Worm (Caenorhabditis elegans): ENCODE results near the gene glb-30.
A peak's percentile ranks its signal among the peaks of the same experiment; 100 is the strongest.

glb-30 gene

DNA sequence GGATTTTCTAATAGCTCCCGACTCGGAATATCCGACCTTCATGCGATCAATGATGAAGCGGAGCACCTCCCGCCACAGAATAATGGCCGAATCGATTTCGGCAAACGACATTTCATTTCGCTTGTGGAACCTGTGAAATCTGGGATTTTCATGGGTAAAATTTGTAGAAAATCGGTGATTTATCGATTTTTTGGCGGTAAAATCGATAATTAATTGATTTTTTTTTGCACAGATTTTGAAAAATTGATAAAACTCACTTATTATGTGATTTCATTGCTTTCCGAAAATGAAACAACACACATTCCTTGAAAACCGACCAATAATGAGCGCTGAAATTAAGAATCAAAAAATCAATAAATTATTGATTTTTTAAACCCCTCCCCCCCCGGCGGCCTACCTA, 1.5 kb downstream of the glb-30 start:
- TF ChIP-seq dve-1 (tag; optimal IDR thresholded peaks at IDR 0.05) (no peak), unc-42 (tag; optimal IDR thresholded peaks at IDR 0.05) (no peak), pqm-1 (tag; optimal IDR thresholded peaks at IDR 0.05) (no peak), nhr-232 (tag; optimal IDR thresholded peaks at IDR 0.05) (no peak), ceh-48 (tag; optimal IDR thresholded peaks at IDR 0.05) (peak; percentile 15), ceh-18 (tag; optimal IDR thresholded peaks at IDR 0.05) (no peak), unc-3 (GFP tag; conservative IDR thresholded peaks at IDR 0.05) (no peak), unc-3 (tag; optimal IDR thresholded peaks at IDR 0.05) (no peak), ceh-22 (tag; optimal IDR thresholded peaks at IDR 0.05) (no peak)

ce11 chrIII:1665799-1666308, 2.6 kb downstream of the glb-30 start, which contains the start of gene Y22D7AR.3:
TSS of gene Y22D7AR.3 (minus strand) at chrIII:1665849.
- TF ChIP-seq C08G9.2 (tag; optimal IDR thresholded peaks at IDR 0.05): no peak
- TF ChIP-seq sox-4 (tag; optimal IDR thresholded peaks at IDR 0.05): no peak
- TF ChIP-seq pros-1 (tag; optimal IDR thresholded peaks at IDR 0.05): no peak
- no peak for TF ChIP-seq ceh-48 (tag; optimal IDR thresholded peaks at IDR 0.05)
- no peak for TF ChIP-seq sdc-2 (tag; optimal IDR thresholded peaks at IDR 0.05)
- no peak for TF ChIP-seq ceh-34 (tag; optimal IDR thresholded peaks at IDR 0.05)
- TF ChIP-seq ceh-45 (GFP tag; IDR thresholded peaks at IDR 0.05): no peak
- TF ChIP-seq lim-6 (tag; optimal IDR thresholded peaks at IDR 0.05): no peak
- TF ChIP-seq unc-55 (GFP tag; optimal IDR thresholded peaks at IDR 0.05): no peak
- TF ChIP-seq pha-4 (tag; optimal IDR thresholded peaks at IDR 0.05): no peak
- TF ChIP-seq Y22D7AL.16 (tag; optimal IDR thresholded peaks at IDR 0.05): no peak
- no peak for TF ChIP-seq K09A11.1 (tag; optimal IDR thresholded peaks at IDR 0.05; ENCODE audit: insufficient read depth)
- no peak for TF ChIP-seq pag-3 (tag; optimal IDR thresholded peaks at IDR 0.05; ENCODE audit: borderline replicate concordance)
- no peak for TF ChIP-seq hlh-15 (tag; optimal IDR thresholded peaks at IDR 0.05)
- no peak for TF ChIP-seq che-1 (tag; optimal IDR thresholded peaks at IDR 0.05)
- no peak for TF ChIP-seq pax-1 (tag; optimal IDR thresholded peaks at IDR 0.05)

DNA sequence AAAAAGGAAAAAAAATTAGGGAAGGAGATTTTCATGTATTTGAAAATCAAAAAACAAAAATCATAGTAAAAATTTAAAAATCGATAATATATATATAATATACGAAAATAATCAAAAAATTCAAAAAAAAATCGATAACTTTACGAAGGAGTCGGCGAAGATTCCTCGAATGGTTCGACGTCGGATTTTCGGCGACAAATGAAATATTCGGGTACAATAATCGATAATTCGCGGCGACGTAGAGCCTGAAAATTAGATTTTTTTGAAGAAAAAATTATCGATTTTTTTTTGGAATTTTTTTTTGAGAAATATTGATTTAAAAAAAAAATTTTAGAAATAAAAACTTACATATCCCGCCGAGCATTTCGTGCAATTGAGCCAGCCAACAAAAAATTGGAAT, 3.0 kb downstream of the glb-30 start:
- TF ChIP-seq K09A11.1 (tag; optimal IDR thresholded peaks at IDR 0.05; ENCODE audit: insufficient read depth): no peak
- no peak for TF ChIP-seq sdc-2 (tag; optimal IDR thresholded peaks at IDR 0.05)
- no peak for TF ChIP-seq ceh-19 (GFP tag; optimal IDR thresholded peaks at IDR 0.05)
- TF ChIP-seq che-1 (tag; optimal IDR thresholded peaks at IDR 0.05): no peak
- TF ChIP-seq C08G9.2 (tag; optimal IDR thresholded peaks at IDR 0.05): no peak

DNA sequence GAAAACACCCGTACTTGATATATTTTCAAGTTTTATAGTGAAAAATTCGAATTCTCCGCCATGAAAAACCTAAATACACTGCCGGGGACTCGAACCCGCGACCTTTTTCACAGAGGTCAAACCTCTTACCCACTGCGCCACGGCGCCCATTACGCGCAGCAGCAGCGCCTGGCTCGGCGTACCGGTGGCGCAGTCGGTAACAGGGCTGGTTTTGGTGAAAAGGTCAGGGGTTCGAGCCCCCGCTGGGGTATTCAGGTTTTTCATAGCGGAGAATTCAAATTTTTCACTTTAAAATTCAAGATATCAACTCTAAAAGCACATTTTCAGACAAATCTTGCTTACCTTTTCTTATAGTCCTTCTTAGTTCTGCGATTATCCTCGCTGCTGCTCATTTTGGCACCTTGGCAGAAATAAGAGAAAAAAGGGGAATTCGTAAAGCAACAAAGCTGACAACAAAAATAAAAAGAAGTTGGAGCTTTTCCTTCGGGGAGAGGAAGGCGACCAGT, 3.6 kb downstream of the glb-30 start, which contains the start of gene Y22D7AL.16:
Gene Y22D7AL.16, minus strand, starts transcription at position 456 of the 506 bp plus-strand sequence.
- TF ChIP-seq nhr-11 (tag; optimal IDR thresholded peaks at IDR 0.05) (no peak), ceh-45 (GFP tag; IDR thresholded peaks at IDR 0.05) (0 out of 2 replicates have a peak, but pooled peaks have one; percentile 42)

DNA sequence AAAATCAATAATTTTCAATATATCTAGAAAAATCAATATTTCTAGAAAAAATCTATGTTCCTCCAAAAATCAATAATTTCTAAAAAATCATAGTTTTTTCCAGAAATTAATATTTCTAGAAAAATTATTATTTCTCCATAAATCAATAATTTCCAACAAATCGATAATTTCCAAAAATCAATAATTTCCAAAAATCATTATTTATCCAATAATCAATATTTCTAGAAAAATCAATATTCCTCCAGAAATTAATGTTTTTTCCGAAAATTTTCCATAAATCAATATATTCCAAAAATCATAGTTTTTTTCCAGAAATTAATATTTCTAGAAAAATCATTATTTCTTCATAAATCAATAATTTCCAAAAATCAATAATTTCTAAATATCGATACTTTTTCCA, 5.4 kb downstream of the glb-30 start:
- TF ChIP-seq pat-9 (tag; optimal IDR thresholded peaks at IDR 0.05): no peak
- TF ChIP-seq tbx-7 (tag; optimal IDR thresholded peaks at IDR 0.05): no peak
- TF ChIP-seq ceh-31 (tag; optimal IDR thresholded peaks at IDR 0.05): no peak
- TF ChIP-seq pax-1 (tag; optimal IDR thresholded peaks at IDR 0.05): no peak
- no peak for TF ChIP-seq ztf-16 (tag; optimal IDR thresholded peaks at IDR 0.05)
- no peak for TF ChIP-seq lin-11 (tag; optimal IDR thresholded peaks at IDR 0.05)
- no peak for TF ChIP-seq sox-2 (GFP tag; IDR thresholded peaks at IDR 0.05)
- no peak for TF ChIP-seq elt-2 (tag; optimal IDR thresholded peaks at IDR 0.05)
- TF ChIP-seq ceh-19 (GFP tag; optimal IDR thresholded peaks at IDR 0.05): no peak
- TF ChIP-seq K09A11.1 (tag; optimal IDR thresholded peaks at IDR 0.05; ENCODE audit: insufficient read depth): no peak
- TF ChIP-seq Y22D7AL.16 (tag; optimal IDR thresholded peaks at IDR 0.05): no peak
- TF ChIP-seq hlh-13 (GFP tag; optimal IDR thresholded peaks at IDR 0.05): no peak
- TF ChIP-seq pqm-1 (tag; optimal IDR thresholded peaks at IDR 0.05): no peak
- no peak for TF ChIP-seq rnt-1 (tag; optimal IDR thresholded peaks at IDR 0.05)
- TF ChIP-seq pag-3 (tag; optimal IDR thresholded peaks at IDR 0.05; ENCODE audit: borderline replicate concordance): no peak
- TF ChIP-seq madf-2 (tag; optimal IDR thresholded peaks at IDR 0.05): no peak
- no peak for TF ChIP-seq fax-1 (tag; optimal IDR thresholded peaks at IDR 0.05)
- TF ChIP-seq T23F11.4 (GFP tag; optimal IDR thresholded peaks at IDR 0.05): no peak
- TF ChIP-seq nfya-1 (tag; optimal IDR thresholded peaks at IDR 0.05): no peak
